Worm (Caenorhabditis elegans) whole organism, L3 larva: Measurements from ENCODE around the gene C05E4.7.

Experiments
- R02D3.7 ChIP-seq: fragments of 150-350 bp; optimal IDR thresholded peaks from 2 replicates; lab custom pipeline; 2014; ENCODE audit warnings: missing biosample characterization, missing genetic modification characterization
- ZK546.5 ChIP-seq: sonication (generic microtip); optimal IDR thresholded peaks from 2 replicates; lab custom pipeline; 2017; ENCODE audit warnings: missing biosample characterization, missing genetic modification characterization
- aly-2 ChIP-seq: fragments of 150-350 bp; optimal IDR thresholded peaks from 2 replicates; lab custom pipeline; 2014; ENCODE audit warnings: missing biosample characterization, missing genetic modification characterization
- ama-1 ChIP-seq: fragments of 150-350 bp; optimal IDR thresholded peaks from 2 replicates; lab custom pipeline; 2018
- ceh-16 ChIP-seq: sonication (generic microtip); optimal IDR thresholded peaks from 2 replicates; lab custom pipeline; 2017; ENCODE audit warnings: missing biosample characterization, missing genetic modification characterization
- ceh-28 ChIP-seq: fragments of 150-350 bp; optimal IDR thresholded peaks from 2 replicates; lab custom pipeline; 2014; ENCODE audit warnings: missing biosample characterization, missing genetic modification reagents, missing genetic modification characterization
- ceh-82 ChIP-seq: fragments of 150-350 bp; optimal IDR thresholded peaks from 2 replicates; lab custom pipeline; 2014; ENCODE audit warnings: missing biosample characterization, missing genetic modification characterization
- ceh-9 ChIP-seq: sonication (generic microtip); optimal IDR thresholded peaks from 2 replicates; lab custom pipeline; 2018; ENCODE audit warnings: missing biosample characterization, missing genetic modification characterization
- daf-12 ChIP-seq: fragments of 150-350 bp; optimal IDR thresholded peaks from 2 replicates; lab custom pipeline; 2014; ENCODE audit warnings: missing biosample characterization, missing genetic modification reagents, missing genetic modification characterization
- egl-27 ChIP-seq: sonication (generic microtip); optimal IDR thresholded peaks from 4 replicates; lab custom pipeline; 2017; ENCODE audit warnings: missing biosample characterization, missing genetic modification reagents, missing genetic modification characterization
- egl-5 ChIP-seq: fragments of 150-350 bp; optimal IDR thresholded peaks from 2 replicates; lab custom pipeline; 2017; ENCODE audit warnings: missing biosample characterization, missing genetic modification reagents, missing genetic modification characterization, inconsistent platforms
- elt-1 ChIP-seq: fragments of 150-350 bp; optimal IDR thresholded peaks from 2 replicates; lab custom pipeline; 2014; ENCODE audit warnings: missing biosample characterization, missing genetic modification characterization
- elt-2 ChIP-seq: sonication (generic microtip); optimal IDR thresholded peaks from 2 replicates; lab custom pipeline; 2016; ENCODE audit warnings: missing genetic modification reagents, mild to moderate bottlenecking, missing genetic modification characterization, missing compliant biosample characterization
- elt-3 ChIP-seq, 3 experiments: fragments of 150-350 bp in 1 of 3; sonication (generic microtip) in 2 of 3; optimal IDR thresholded peaks; 2 replicates in 2 of 3; 4 replicates in 1 of 3; lab custom pipeline; 2014 to 2017; ENCODE audit warnings: missing biosample characterization in 3 of 3, missing genetic modification characterization in 3 of 3
- eor-1 ChIP-seq, 2 experiments: fragments of 150-350 bp; optimal IDR thresholded peaks; 2 replicates each; lab custom pipeline; 2014 to 2018; ENCODE audit warnings: missing biosample characterization in 2 of 2, missing genetic modification characterization in 2 of 2
- fkh-10 ChIP-seq: sonication (generic microtip); optimal IDR thresholded peaks from 2 replicates; lab custom pipeline; 2017; ENCODE audit warnings: missing biosample characterization, missing genetic modification reagents, missing genetic modification characterization
- fkh-2 ChIP-seq: fragments of 150-350 bp; optimal IDR thresholded peaks from 2 replicates; lab custom pipeline; 2014; ENCODE audit warnings: missing biosample characterization, missing genetic modification reagents, missing genetic modification characterization
- fos-1 ChIP-seq: fragments of 150-350 bp; optimal IDR thresholded peaks from 2 replicates; lab custom pipeline; 2014; ENCODE audit warnings: missing biosample characterization, missing genetic modification characterization
- hmg-11 ChIP-seq: sonication (generic microtip); optimal IDR thresholded peaks from 2 replicates; lab custom pipeline; 2016; ENCODE audit warnings: missing genetic modification characterization, missing compliant biosample characterization
- jun-1 ChIP-seq: fragments of 150-350 bp; optimal IDR thresholded peaks from 2 replicates; lab custom pipeline; 2014; ENCODE audit warnings: missing biosample characterization, missing genetic modification reagents, missing genetic modification characterization
- lin-15B ChIP-seq: fragments of 150-350 bp; optimal IDR thresholded peaks from 2 replicates; lab custom pipeline; 2014; ENCODE audit warnings: missing biosample characterization, missing genetic modification characterization
- lin-39 ChIP-seq: fragments of 150-350 bp; optimal IDR thresholded peaks from 2 replicates; lab custom pipeline; 2018; ENCODE audit warnings: missing biosample characterization, missing genetic modification reagents, missing genetic modification characterization
- lsy-12 ChIP-seq: sonication (generic microtip); optimal IDR thresholded peaks from 2 replicates; lab custom pipeline; 2016; ENCODE audit warnings: mild to moderate bottlenecking, missing genetic modification characterization, missing compliant biosample characterization
- mml-1 ChIP-seq: fragments of 150-350 bp; sonication (generic microtip); optimal IDR thresholded peaks from 3 replicates; lab custom pipeline; 2014; ENCODE audit warnings: missing biosample characterization, missing genetic modification characterization
- nfya-1 ChIP-seq: sonication (generic microtip); optimal IDR thresholded peaks from 2 replicates; lab custom pipeline; 2017; ENCODE audit warnings: missing genetic modification characterization, mild to moderate bottlenecking, missing compliant biosample characterization, antibody characterized with exemption, moderate library complexity; ENCODE audit not compliant: insufficient read depth
- nhr-11 ChIP-seq: fragments of 150-350 bp; optimal IDR thresholded peaks from 2 replicates; lab custom pipeline; 2014; ENCODE audit warnings: missing biosample characterization, missing genetic modification characterization
- nhr-12 ChIP-seq: fragments of 150-350 bp; optimal IDR thresholded peaks from 2 replicates; lab custom pipeline; 2014; ENCODE audit warnings: missing biosample characterization, missing genetic modification characterization
- nhr-23 ChIP-seq: fragments of 150-350 bp; optimal IDR thresholded peaks from 2 replicates; lab custom pipeline; 2014; ENCODE audit warnings: missing biosample characterization, missing genetic modification reagents, missing genetic modification characterization
- nhr-237 ChIP-seq: fragments of 150-350 bp; optimal IDR thresholded peaks from 2 replicates; lab custom pipeline; 2014; ENCODE audit warnings: missing biosample characterization, missing genetic modification characterization
- nhr-25 ChIP-seq: sonication (generic microtip); optimal IDR thresholded peaks from 2 replicates; lab custom pipeline; 2017; ENCODE audit warnings: missing biosample characterization, missing genetic modification characterization
- nhr-28 ChIP-seq: fragments of 150-350 bp; optimal IDR thresholded peaks from 2 replicates; lab custom pipeline; 2014; ENCODE audit warnings: missing biosample characterization, missing genetic modification characterization
- nhr-43 ChIP-seq: sonication (generic microtip); optimal IDR thresholded peaks from 2 replicates; lab custom pipeline; 2016; ENCODE audit warnings: mild to moderate bottlenecking, missing genetic modification characterization, missing compliant biosample characterization; ENCODE audit not compliant: poor library complexity, severe bottlenecking
- nhr-67 ChIP-seq: fragments of 150-350 bp; optimal IDR thresholded peaks from 2 replicates; lab custom pipeline; 2014; ENCODE audit warnings: missing biosample characterization, missing genetic modification characterization
- nhr-76 ChIP-seq: fragments of 150-350 bp; sonication (generic microtip); optimal IDR thresholded peaks from 5 replicates; lab custom pipeline; 2014; ENCODE audit warnings: missing biosample characterization, missing genetic modification characterization
- nhr-77 ChIP-seq: fragments of 150-350 bp; optimal IDR thresholded peaks from 2 replicates; lab custom pipeline; 2014; ENCODE audit warnings: missing biosample characterization, missing genetic modification characterization
- pha-4 ChIP-seq: fragments of 150-350 bp; optimal IDR thresholded peaks from 2 replicates; lab custom pipeline; 2014; ENCODE audit warnings: missing biosample characterization, missing genetic modification reagents, missing genetic modification characterization
- pqm-1 ChIP-seq: fragments of 150-350 bp; optimal IDR thresholded peaks from 2 replicates; lab custom pipeline; 2017; ENCODE audit warnings: missing biosample characterization, missing genetic modification characterization, inconsistent platforms
- sea-2 ChIP-seq: fragments of 150-350 bp; sonication (generic microtip); optimal IDR thresholded peaks from 4 replicates; lab custom pipeline; 2014; ENCODE audit warnings: missing biosample characterization, missing genetic modification reagents, missing genetic modification characterization
- snpc-4 ChIP-seq: fragments of 150-350 bp; optimal IDR thresholded peaks from 2 replicates; lab custom pipeline; 2014; ENCODE audit warnings: missing biosample characterization, missing genetic modification characterization
- tbx-2 ChIP-seq: sonication (generic microtip); optimal IDR thresholded peaks from 2 replicates; lab custom pipeline; 2016; ENCODE audit warnings: mild to moderate bottlenecking, missing genetic modification characterization, missing compliant biosample characterization
- unc-39 ChIP-seq: sonication (generic microtip); optimal IDR thresholded peaks from 4 replicates; lab custom pipeline; 2017; ENCODE audit warnings: missing biosample characterization, missing genetic modification characterization
- unc-62 ChIP-seq: fragments of 150-350 bp; sonication (generic microtip); optimal IDR thresholded peaks from 4 replicates; lab custom pipeline; 2014; ENCODE audit warnings: missing biosample characterization, missing genetic modification reagents, missing genetic modification characterization
- zag-1 ChIP-seq: fragments of 150-350 bp; optimal IDR thresholded peaks from 2 replicates; lab custom pipeline; 2014; ENCODE audit warnings: missing biosample characterization, missing genetic modification characterization
- ztf-11 ChIP-seq: fragments of 150-350 bp; optimal IDR thresholded peaks from 2 replicates; lab custom pipeline; 2014; ENCODE audit warnings: missing biosample characterization, missing genetic modification characterization
- ztf-4 ChIP-seq: fragments of 150-350 bp; optimal IDR thresholded peaks from 2 replicates; lab custom pipeline; 2014; ENCODE audit warnings: missing biosample characterization, missing genetic modification characterization

Gene C05E4.7

DNA sequence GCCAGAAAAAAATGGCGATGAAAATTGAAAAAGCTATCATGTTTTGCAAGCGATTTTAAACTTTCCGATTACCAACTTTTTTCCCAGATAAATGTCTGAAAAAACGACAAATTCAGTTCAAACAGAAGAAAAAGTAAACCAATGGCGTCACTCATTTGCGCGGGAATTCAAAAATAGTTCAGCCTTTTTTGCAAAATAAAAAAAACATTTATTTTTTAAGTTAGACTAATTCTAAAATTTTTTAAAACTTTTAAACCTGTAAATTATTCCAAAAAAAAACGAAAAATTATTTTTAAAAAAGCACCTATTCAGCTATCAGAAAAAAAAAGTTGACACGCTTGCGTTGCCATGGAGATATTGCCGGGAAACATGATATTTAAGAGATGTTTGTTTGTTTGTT lies 29.0 kb upstream of the C05E4.7 start, which contains the start of gene cyp-33C11:
Gene cyp-33C11, minus strand, starts transcription at position 101 of the 400 bp plus-strand sequence.
- TF ChIP-seq nhr-237 (tag; lab: Kevin White, UChicago) = no peak
- no peak for TF ChIP-seq ztf-4 (tag; lab: Kevin White, UChicago)
- no peak for TF ChIP-seq tbx-2
- TF ChIP-seq nhr-28 (tag; lab: Kevin White, UChicago) = no peak
- no peak for TF ChIP-seq elt-1 (tag; lab: Kevin White, UChicago)
- TF ChIP-seq egl-5 (tag; lab: Kevin White, UChicago) = no peak
- TF ChIP-seq ceh-82 (tag; lab: Kevin White, UChicago) = no peak
- TF ChIP-seq sea-2 = no peak
- TF ChIP-seq nhr-25 (tag; lab: Kevin White, UChicago) = no peak
- no peak for TF ChIP-seq pha-4 (tag; lab: Kevin White, UChicago)
- no peak for TF ChIP-seq snpc-4

DNA sequence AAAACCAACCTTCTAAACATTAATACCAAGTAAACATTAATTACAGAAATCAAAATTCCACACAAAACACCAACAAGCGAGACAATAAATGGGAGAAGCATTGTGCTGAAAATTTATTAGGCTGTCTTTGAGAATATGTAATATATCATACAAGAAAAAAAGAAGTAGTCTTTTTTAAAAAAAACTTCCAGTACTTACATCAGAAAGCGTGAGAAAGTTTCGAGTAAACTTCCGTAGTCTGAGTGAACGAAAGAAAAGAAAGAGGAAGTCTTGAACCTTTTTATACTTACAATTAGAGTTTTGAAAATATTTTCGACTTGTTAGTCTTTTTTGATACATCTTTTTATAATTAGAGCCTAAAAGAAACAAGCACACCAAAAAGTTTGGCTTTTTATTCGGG lies 22.2 kb upstream of the C05E4.7 start, which contains the start of gene srbc-40:
Gene srbc-40, minus strand, starts transcription at position 101 of the 400 bp plus-strand sequence.
- TF ChIP-seq ama-1 (lab: Kevin White, UChicago) = no peak
- TF ChIP-seq lin-15B (tag; lab: Kevin White, UChicago) = no peak
- no peak for TF ChIP-seq nhr-12 (tag; lab: Kevin White, UChicago)
- no peak for TF ChIP-seq ceh-28 (tag; lab: Kevin White, UChicago)
- no peak for TF ChIP-seq nhr-76

DNA sequence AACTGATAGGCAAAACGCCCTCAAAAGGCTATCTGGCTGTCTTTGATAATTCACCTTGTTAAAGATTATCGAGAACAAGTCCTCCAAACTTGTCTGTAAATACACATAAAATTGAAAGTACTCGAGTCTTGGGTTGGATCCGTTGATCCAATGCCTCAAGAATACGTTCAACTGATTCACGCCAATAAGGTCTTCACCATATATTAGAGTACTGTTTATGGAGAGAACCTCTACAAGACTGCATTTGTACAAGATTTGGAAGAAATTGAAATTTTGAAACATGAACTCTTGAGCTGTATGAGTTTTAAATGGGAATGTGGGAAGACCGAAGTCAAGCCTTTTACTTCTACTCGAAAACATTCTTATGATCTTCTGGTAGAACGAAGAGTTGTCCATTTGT lies 19.0 kb upstream of the C05E4.7 start:
- TF ChIP-seq nhr-76 (no peak), snpc-4 (no peak), elt-3 (tag; optimal IDR thresholded peaks at IDR 0.05; lab: Kevin White, UChicago) (no peak), nhr-28 (tag; lab: Kevin White, UChicago) (no peak), nhr-67 (no peak)

DNA sequence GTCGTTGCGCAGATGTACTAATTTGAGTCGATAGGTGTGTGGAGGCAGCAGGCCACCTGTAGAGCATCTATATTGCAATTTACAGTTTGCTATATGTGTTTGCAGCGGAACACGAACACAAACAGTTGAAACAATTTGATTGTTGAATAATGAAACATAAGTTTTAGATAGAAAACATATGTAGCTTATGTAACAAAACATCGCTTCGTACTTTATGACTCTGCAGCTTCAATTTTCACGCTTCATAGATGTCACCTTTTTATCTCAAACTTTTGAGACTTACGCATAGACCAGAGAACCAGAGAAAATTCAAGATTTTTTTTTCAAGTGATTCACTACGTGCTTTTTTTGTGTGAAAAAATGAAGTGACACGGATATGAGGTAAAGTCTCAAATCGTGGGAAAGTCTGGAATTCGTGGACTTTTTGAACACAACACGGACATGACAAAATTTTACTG lies 18.0 kb upstream of the C05E4.7 start, which contains the start of gene fbxb-72:
Gene fbxb-72, minus strand, starts transcription at position 58 of the 458 bp plus-strand sequence.
- TF ChIP-seq snpc-4 = no peak
- TF ChIP-seq elt-2 = peak; percentile 76
- peak; percentile 55 for TF ChIP-seq pha-4 (tag; lab: Kevin White, UChicago)
- peak; percentile 24 for TF ChIP-seq R02D3.7 (tag; lab: Kevin White, UChicago)
- no peak for TF ChIP-seq ceh-9 (tag; lab: Kevin White, UChicago)
- no peak for TF ChIP-seq ceh-82 (tag; lab: Kevin White, UChicago)
- TF ChIP-seq eor-1 (tag; optimal IDR thresholded peaks at IDR 0.05; lab: Kevin White, UChicago) = no peak
- TF ChIP-seq aly-2 (tag; lab: Kevin White, UChicago) = peak; percentile 93
- TF ChIP-seq fkh-2 (tag; lab: Kevin White, UChicago) = no peak
- peak; percentile 37 for TF ChIP-seq lin-39 (tag; lab: Kevin White, UChicago)
- peak; percentile 66 for TF ChIP-seq ztf-4 (tag; lab: Kevin White, UChicago)
- TF ChIP-seq fos-1 (tag; lab: Kevin White, UChicago) = no peak
- TF ChIP-seq nhr-23 = peak; percentile 78
- no peak for TF ChIP-seq nhr-12 (tag; lab: Kevin White, UChicago)
- peak; percentile 85 for TF ChIP-seq tbx-2
- TF ChIP-seq hmg-11 (tag; lab: Kevin White, UChicago) = no peak
- peak; percentile 97 for TF ChIP-seq nhr-43 (tag; lab: Kevin White, UChicago)
- peak; percentile 68 for TF ChIP-seq nfya-1 (tag; lab: Kevin White, UChicago)
- peak; percentile 2 for TF ChIP-seq nhr-11
- TF ChIP-seq ceh-16 (tag; lab: Kevin White, UChicago) = no peak
- peak; percentile 94 for TF ChIP-seq pqm-1 (tag; lab: Kevin White, UChicago)
- TF ChIP-seq ama-1 (lab: Kevin White, UChicago) = peak; percentile 99
- no peak for TF ChIP-seq unc-62 (GFP tag; lab: Kevin White, UChicago)
- no peak for TF ChIP-seq nhr-237 (tag; lab: Kevin White, UChicago)
- peak; percentile 59 for TF ChIP-seq jun-1 (tag; lab: Kevin White, UChicago)
- no peak for TF ChIP-seq lin-15B (tag; lab: Kevin White, UChicago)
- TF ChIP-seq nhr-76 = peak; percentile 43
- TF ChIP-seq daf-12 (tag; lab: Kevin White, UChicago) = no peak
- no peak for TF ChIP-seq ZK546.5 (tag; lab: Kevin White, UChicago)
- TF ChIP-seq mml-1 = no peak
- peak; percentile 14 for TF ChIP-seq nhr-67
- no peak for TF ChIP-seq fkh-10 (GFP tag; lab: Kevin White, UChicago)
- TF ChIP-seq elt-1 (tag; lab: Kevin White, UChicago) = no peak
- peak; percentile 3 for TF ChIP-seq nhr-25 (tag; lab: Kevin White, UChicago)
- TF ChIP-seq ztf-11 (tag; lab: Kevin White, UChicago) = no peak
- TF ChIP-seq zag-1 = no peak
- TF ChIP-seq nhr-28 (tag; lab: Kevin White, UChicago) = peak; percentile 36
- no peak for TF ChIP-seq ceh-28 (tag; lab: Kevin White, UChicago)
- no peak for TF ChIP-seq egl-5 (tag; lab: Kevin White, UChicago)
- TF ChIP-seq nhr-77 = peak; percentile 51
- TF ChIP-seq sea-2 = no peak
- no peak for TF ChIP-seq unc-39 (tag; lab: Kevin White, UChicago)
- TF ChIP-seq elt-3 (tag; optimal IDR thresholded peaks at IDR 0.05; lab: Kevin White, UChicago) = peak in 1 of 3 experiments; percentile 4
- TF ChIP-seq lsy-12 (tag; lab: Kevin White, UChicago) = peak; percentile 49
- TF ChIP-seq egl-27 (tag; lab: Kevin White, UChicago) = no peak
